Fruit fly (Drosophila melanogaster) whole organism, pupa: ENCODE results near the gene Tim17a2.

ENCODE experiments used
- CG10348 ChIP-seq: fragments of 200-800 bp; sonication (Bioruptor generic); IDR thresholded peaks from 2 replicates; pipeline ENCODE4 v1.3.6; 2022; ENCODE audit warnings: missing biosample characterization, missing genetic modification characterization
- CG12605 ChIP-seq: fragments of 200-800 bp; sonication (Bioruptor generic); IDR thresholded peaks from 2 replicates; pipeline ENCODE4 v1.3.6; 2022; ENCODE audit warnings: missing biosample characterization, missing genetic modification characterization
- CG13204 ChIP-seq: fragments of 200-800 bp; sonication (Bioruptor generic); optimal IDR thresholded peaks from 2 replicates; lab custom pipeline; 2018; ENCODE audit warnings: missing biosample characterization, mild to moderate bottlenecking, missing genetic modification characterization, moderate library complexity
- CG14655 ChIP-seq: fragments of 200-800 bp; sonication (Bioruptor generic); optimal IDR thresholded peaks from 3 replicates; lab custom pipeline; 2017; ENCODE audit warnings: mild to moderate bottlenecking, missing biosample characterization, missing genetic modification reagents, missing genetic modification characterization
- CG15710 ChIP-seq: fragments of 200-800 bp; sonication (Bioruptor generic); optimal IDR thresholded peaks from 2 replicates; lab custom pipeline; 2018; ENCODE audit warnings: missing biosample characterization, mild to moderate bottlenecking, missing genetic modification characterization, moderate library complexity
- CG17806 ChIP-seq: fragments of 200-800 bp; sonication (Bioruptor generic); optimal IDR thresholded peaks from 2 replicates; lab custom pipeline; 2018; ENCODE audit warnings: missing biosample characterization, mild to moderate bottlenecking, missing genetic modification characterization, moderate library complexity
- CG32121 ChIP-seq: fragments of 200-800 bp; sonication (Bioruptor generic); IDR thresholded peaks from 2 replicates; pipeline ENCODE4 v1.3.6; 2022; ENCODE audit warnings: missing biosample characterization, missing genetic modification characterization
- CG34367 ChIP-seq: fragments of 200-800 bp; sonication (Bioruptor generic); optimal IDR thresholded peaks from 2 replicates; lab custom pipeline; 2018; ENCODE audit warnings: missing biosample characterization, mild to moderate bottlenecking, missing genetic modification characterization
- CG4496 ChIP-seq: fragments of 200-800 bp; sonication (Bioruptor generic); IDR thresholded peaks from 3 replicates; pipeline ENCODE4 v1.3.6; 2022; ENCODE audit warnings: missing biosample characterization, missing genetic modification characterization
- CG8159 ChIP-seq: fragments of 200-800 bp; sonication (Bioruptor generic); optimal IDR thresholded peaks from 3 replicates; lab custom pipeline; 2018; ENCODE audit warnings: missing biosample characterization, mild to moderate bottlenecking, missing genetic modification characterization, moderate library complexity
- CG8301 ChIP-seq: fragments of 200-800 bp; sonication (Bioruptor generic); optimal IDR thresholded peaks from 2 replicates; lab custom pipeline; 2018; ENCODE audit warnings: missing biosample characterization, mild to moderate bottlenecking, missing genetic modification characterization
- CG9948 ChIP-seq: fragments of 200-800 bp; sonication (Bioruptor generic); optimal IDR thresholded peaks from 2 replicates; lab custom pipeline; 2018; ENCODE audit warnings: missing biosample characterization, mild to moderate bottlenecking, missing genetic modification characterization, moderate library complexity
- D1 ChIP-seq: fragments of 200-800 bp; sonication (Bioruptor generic); optimal IDR thresholded peaks from 2 replicates; lab custom pipeline; 2018; ENCODE audit warnings: missing biosample characterization, mild to moderate bottlenecking, missing genetic modification characterization, moderate library complexity
- EcR ChIP-seq: fragments of 200-800 bp; sonication (Bioruptor generic); optimal IDR thresholded peaks from 3 replicates; lab custom pipeline; 2019; ENCODE audit warnings: missing biosample characterization, missing genetic modification characterization, mild to moderate bottlenecking, moderate library complexity, missing genetic modification reagents
- Ets98B ChIP-seq: fragments of 200-800 bp; sonication (Bioruptor generic); IDR thresholded peaks from 2 replicates; pipeline ENCODE4 v1.3.6; 2022; ENCODE audit warnings: missing biosample characterization, missing genetic modification characterization
- Pif1A ChIP-seq: fragments of 200-800 bp; sonication (Bioruptor generic); optimal IDR thresholded peaks from 3 replicates; lab custom pipeline; 2016; ENCODE audit warnings: missing biosample characterization, missing genetic modification characterization
- Pif1B ChIP-seq: fragments of 200-800 bp; sonication (Bioruptor generic); optimal IDR thresholded peaks from 3 replicates; lab custom pipeline; 2016; ENCODE audit warnings: missing biosample characterization, missing genetic modification characterization
- Snoo ChIP-seq: fragments of 200-800 bp; sonication (Bioruptor generic); optimal IDR thresholded peaks from 3 replicates; lab custom pipeline; 2017; ENCODE audit warnings: missing biosample characterization, mild to moderate bottlenecking, missing genetic modification characterization, inconsistent platforms
- fd96Ca ChIP-seq: fragments of 200-800 bp; sonication (Bioruptor generic); IDR thresholded peaks from 3 replicates; pipeline ENCODE4 v1.3.6; 2022; ENCODE audit warnings: missing biosample characterization, missing genetic modification characterization
- gl ChIP-seq: fragments of 200-800 bp; sonication (Bioruptor generic); optimal IDR thresholded peaks from 2 replicates; lab custom pipeline; 2018; ENCODE audit warnings: missing biosample characterization, mild to moderate bottlenecking, missing genetic modification characterization
- rn ChIP-seq: fragments of 200-800 bp; sonication (Bioruptor generic); IDR thresholded peaks from 2 replicates; pipeline ENCODE4 v1.3.6; 2022; ENCODE audit warnings: missing biosample characterization, missing genetic modification characterization

The Tim17a2 gene

DNA sequence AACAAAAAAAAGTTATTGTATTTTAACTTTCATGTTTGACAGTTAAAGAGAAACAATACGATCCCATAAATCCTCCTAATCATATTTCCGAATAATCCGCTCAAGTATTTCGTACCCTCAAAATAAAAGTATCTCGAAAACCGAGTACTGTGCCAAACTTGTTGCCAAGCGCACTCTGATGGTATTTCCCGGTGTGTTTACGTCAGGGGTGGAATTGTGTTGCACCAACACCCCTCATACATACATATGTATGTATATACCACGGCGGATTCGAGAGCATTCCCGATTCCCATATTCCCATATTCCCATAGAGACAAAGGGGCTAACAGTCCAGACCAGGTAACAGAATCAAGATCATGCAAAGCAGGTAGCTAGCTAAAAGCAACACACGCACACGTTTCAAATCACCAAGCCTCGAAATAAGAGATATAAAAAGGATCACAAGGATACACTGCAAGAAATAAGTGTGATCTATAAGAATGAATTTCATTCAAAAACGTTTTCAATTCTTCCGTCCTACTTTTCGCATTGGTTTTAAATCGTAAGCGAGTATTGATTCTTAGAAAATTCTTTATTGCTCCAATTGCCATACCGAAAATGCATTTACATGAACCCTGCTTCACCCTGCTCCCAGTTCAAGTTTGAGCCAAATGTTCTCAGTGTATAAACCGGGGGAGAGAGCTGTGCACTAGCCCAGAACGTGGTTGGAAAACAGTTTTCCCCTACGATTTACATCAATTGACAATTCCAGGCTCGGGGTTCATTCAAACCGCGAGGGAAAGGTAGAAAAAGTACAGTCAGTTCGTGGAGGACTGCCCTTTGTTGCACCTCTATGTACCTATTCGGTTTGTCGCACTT, 50.4 kb downstream of the Tim17a2 start:
- peak; percentile 48; the same call in 1 of the 3 replicates for TF ChIP-seq CG4496 (GFP tag; lab: Robert Waterston, UW)
- TF ChIP-seq CG8301 = peak; percentile 53
- no peak for TF ChIP-seq CG32121 (GFP tag; lab: Robert Waterston, UW)
- TF ChIP-seq CG13204 (GFP tag; lab: Kevin White, UChicago) = peak; percentile 19
- no peak for TF ChIP-seq Snoo (tag; lab: Kevin White, UChicago)
- no peak for TF ChIP-seq CG12605 (GFP tag; lab: Robert Waterston, UW)
- peak; percentile 70 for TF ChIP-seq CG8159 (tag; lab: Kevin White, UChicago)
- TF ChIP-seq CG9948 (tag; lab: Kevin White, UChicago) = peak; percentile 73
- no peak for TF ChIP-seq EcR
- TF ChIP-seq CG17806 = peak; percentile 72
- no peak for TF ChIP-seq D1 (tag; lab: Kevin White, UChicago)
- peak; percentile 55; the same call in 2 of the 3 replicates for TF ChIP-seq fd96Ca
- TF ChIP-seq Pif1A = peak; percentile 65
- TF ChIP-seq rn = no peak
- TF ChIP-seq Pif1B (GFP tag; lab: Kevin White, UChicago) = peak; percentile 21
- no peak for TF ChIP-seq CG10348
- TF ChIP-seq CG34367 (tag; lab: Kevin White, UChicago) = peak; percentile 46
- no peak for TF ChIP-seq Ets98B (GFP tag; lab: Robert Waterston, UW)
- peak; percentile 45 for TF ChIP-seq gl
- peak; percentile 63 for TF ChIP-seq CG14655 (GFP tag; lab: Kevin White, UChicago)
- TF ChIP-seq CG15710 (tag; lab: Kevin White, UChicago) = peak; percentile 52
- TF ChIP-seq, all 21 proteins: peak for 13

DNA sequence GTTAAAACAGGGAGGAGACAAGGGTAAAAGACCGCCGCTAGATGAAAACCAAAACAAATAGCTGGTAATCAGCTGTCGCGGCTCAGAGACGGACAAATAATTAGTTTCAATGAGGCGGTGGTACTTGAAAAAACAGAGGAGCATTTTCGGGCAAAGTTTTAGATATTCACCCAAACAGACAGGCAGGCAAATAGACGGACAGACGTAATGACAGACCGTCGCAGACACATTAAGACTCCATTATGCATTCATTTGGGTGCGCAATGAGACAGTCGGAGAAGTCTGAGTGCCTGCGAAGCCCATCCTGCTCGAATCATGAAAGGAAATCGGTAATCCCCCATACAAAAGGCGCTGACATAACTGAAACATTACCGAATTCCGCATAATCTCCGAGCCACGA, 51.1 kb downstream of the Tim17a2 start:
- TF ChIP-seq gl = no peak
- no peak for TF ChIP-seq EcR
- no peak for TF ChIP-seq CG9948 (tag; lab: Kevin White, UChicago)
- no peak for TF ChIP-seq CG4496 (GFP tag; lab: Robert Waterston, UW)
- no peak for TF ChIP-seq fd96Ca
- no peak for TF ChIP-seq Pif1B (GFP tag; lab: Kevin White, UChicago)
- TF ChIP-seq, all 21 proteins: peak for 0

DNA sequence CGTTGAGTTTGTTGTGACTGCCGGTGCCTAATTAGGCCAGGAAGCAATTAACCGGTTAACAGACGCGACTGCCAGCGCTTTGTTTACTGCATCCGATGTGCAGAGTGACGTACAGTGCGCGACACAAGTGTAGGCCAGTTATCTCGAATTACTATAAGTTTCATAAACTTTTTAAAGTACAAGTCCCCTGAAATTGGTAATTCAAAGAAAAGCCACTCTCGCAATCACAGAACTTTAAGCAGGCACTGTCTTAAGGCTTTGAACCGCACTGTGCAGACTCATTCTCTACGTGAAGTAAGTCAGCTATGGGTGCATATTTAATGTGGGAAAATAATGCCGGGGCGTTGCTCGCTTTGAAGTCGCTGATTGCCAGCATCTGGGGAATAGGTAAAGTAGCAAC, 53.0 kb downstream of the Tim17a2 start:
- peak; percentile 89 for TF ChIP-seq CG14655 (GFP tag; lab: Kevin White, UChicago)
- TF ChIP-seq CG4496 (GFP tag; lab: Robert Waterston, UW) = peak; percentile 96
- peak; percentile 74 for TF ChIP-seq CG13204 (GFP tag; lab: Kevin White, UChicago)
- TF ChIP-seq CG8301 = peak; percentile 92
- TF ChIP-seq Snoo (tag; lab: Kevin White, UChicago) = peak; percentile 76
- TF ChIP-seq EcR = peak; percentile 43
- peak; percentile 29 for TF ChIP-seq D1 (tag; lab: Kevin White, UChicago)
- peak; percentile 93 for TF ChIP-seq Pif1A
- TF ChIP-seq CG8159 (tag; lab: Kevin White, UChicago) = peak; percentile 87
- peak; percentile 87 for TF ChIP-seq CG17806
- TF ChIP-seq fd96Ca = peak; percentile 94
- TF ChIP-seq gl = peak; percentile 81
- peak; percentile 80; the same call in 1 of the 2 replicates for TF ChIP-seq rn
- TF ChIP-seq Ets98B (GFP tag; lab: Robert Waterston, UW) = peak; percentile 95
- TF ChIP-seq CG12605 (GFP tag; lab: Robert Waterston, UW) = peak; percentile 91
- peak; percentile 86 for TF ChIP-seq CG34367 (tag; lab: Kevin White, UChicago)
- peak; percentile 93 for TF ChIP-seq CG32121 (GFP tag; lab: Robert Waterston, UW)
- peak; percentile 90 for TF ChIP-seq CG15710 (tag; lab: Kevin White, UChicago)
- TF ChIP-seq CG9948 (tag; lab: Kevin White, UChicago) = peak; percentile 79
- peak; percentile 87 for TF ChIP-seq Pif1B (GFP tag; lab: Kevin White, UChicago)
- peak; percentile 77 for TF ChIP-seq CG10348
